Fruit fly (Drosophila melanogaster) whole organism, embryonic: ENCODE measurements around the gene PolD2.

ENCODE experiments used
- Atf6 ChIP-seq: fragments of 200-800 bp; sonication (Bioruptor generic); IDR thresholded peaks from 2 replicates; pipeline ENCODE4 v1.3.6; 2022; ENCODE audit warnings: missing biosample characterization, missing genetic modification characterization
- Bteb2 ChIP-seq: fragments of 200-800 bp; sonication (Bioruptor generic); optimal IDR thresholded peaks from 2 replicates; lab custom pipeline; 2016; ENCODE audit warnings: missing biosample characterization, missing genetic modification characterization
- CG10543 ChIP-seq: fragments of 200-800 bp; sonication (Bioruptor generic); optimal IDR thresholded peaks from 3 replicates; lab custom pipeline; 2017; ENCODE audit warnings: missing biosample characterization, mild to moderate bottlenecking, missing genetic modification characterization, moderate library complexity
- CG12391 ChIP-seq: fragments of 200-800 bp; sonication (Bioruptor generic); optimal IDR thresholded peaks from 3 replicates; lab custom pipeline; 2018; ENCODE audit warnings: missing biosample characterization, mild to moderate bottlenecking, missing genetic modification characterization, moderate library complexity
- CG15269 ChIP-seq: fragments of 200-800 bp; sonication (Bioruptor generic); optimal IDR thresholded peaks from 2 replicates; lab custom pipeline; 2018; ENCODE audit warnings: missing biosample characterization, mild to moderate bottlenecking, missing genetic modification characterization, moderate library complexity
- CG1529 ChIP-seq: fragments of 200-800 bp; sonication (Bioruptor generic); optimal IDR thresholded peaks from 3 replicates; lab custom pipeline; 2018; ENCODE audit warnings: missing biosample characterization, missing genetic modification characterization
- CG15601 ChIP-seq: fragments of 200-800 bp; sonication (Bioruptor generic); optimal IDR thresholded peaks from 3 replicates; lab custom pipeline; 2019; ENCODE audit warnings: missing biosample characterization, mild to moderate bottlenecking, missing genetic modification characterization, moderate library complexity
- CG17612 ChIP-seq: fragments of 200-800 bp; sonication (Bioruptor generic); IDR thresholded peaks from 2 replicates; pipeline ENCODE4 v1.3.6; 2022; ENCODE audit warnings: missing biosample characterization, missing genetic modification characterization
- CG31388 ChIP-seq: fragments of 200-800 bp; sonication (Bioruptor generic); optimal IDR thresholded peaks from 2 replicates; lab custom pipeline; 2016; ENCODE audit warnings: missing biosample characterization, missing genetic modification characterization
- CG34376 ChIP-seq: fragments of 200-800 bp; sonication (Bioruptor generic); optimal IDR thresholded peaks from 2 replicates; lab custom pipeline; 2018; ENCODE audit warnings: missing biosample characterization, mild to moderate bottlenecking, missing genetic modification characterization
- CG6689 ChIP-seq: fragments of 200-800 bp; sonication (Bioruptor generic); IDR thresholded peaks from 2 replicates; pipeline ENCODE4 v1.3.6; 2022; ENCODE audit warnings: missing biosample characterization, missing genetic modification characterization
- CG7556 ChIP-seq: fragments of 200-800 bp; sonication (Bioruptor generic); optimal IDR thresholded peaks from 2 replicates; lab custom pipeline; 2017; ENCODE audit warnings: missing biosample characterization, mild to moderate bottlenecking, missing genetic modification characterization
- CG7839 ChIP-seq: fragments of 200-800 bp; sonication (Bioruptor generic); optimal IDR thresholded peaks from 3 replicates; lab custom pipeline; 2018; ENCODE audit warnings: missing biosample characterization, mild to moderate bottlenecking, missing genetic modification characterization, moderate library complexity
- CG8089 ChIP-seq: fragments of 200-800 bp; sonication (Bioruptor generic); optimal IDR thresholded peaks from 3 replicates; lab custom pipeline; 2016; ENCODE audit warnings: missing biosample characterization, missing genetic modification characterization
- CG8359 ChIP-seq: fragments of 200-800 bp; sonication (Bioruptor generic); optimal IDR thresholded peaks from 2 replicates; lab custom pipeline; 2017; ENCODE audit warnings: missing biosample characterization, mild to moderate bottlenecking, missing genetic modification characterization, borderline replicate concordance
- CG9437 ChIP-seq: fragments of 200-800 bp; sonication (Bioruptor generic); optimal IDR thresholded peaks from 2 replicates; lab custom pipeline; 2018; ENCODE audit warnings: missing biosample characterization, mild to moderate bottlenecking, missing genetic modification characterization
- CG9932 ChIP-seq: fragments of 200-800 bp; sonication (Bioruptor generic); IDR thresholded peaks from 2 replicates; pipeline ENCODE4 v1.3.6; 2022; ENCODE audit warnings: missing biosample characterization, missing genetic modification characterization
- CHES-1-like ChIP-seq: fragments of 200-800 bp; sonication (Bioruptor generic); optimal IDR thresholded peaks from 2 replicates; lab custom pipeline; 2016; ENCODE audit warnings: missing biosample characterization, missing genetic modification characterization
- Chrac-16 ChIP-seq: fragments of 200-800 bp; sonication (Bioruptor generic); optimal IDR thresholded peaks from 3 replicates; lab custom pipeline; 2016; ENCODE audit warnings: missing biosample characterization, missing genetic modification characterization
- Dbx ChIP-seq: fragments of 200-800 bp; sonication (Bioruptor generic); IDR thresholded peaks from 3 replicates; pipeline ENCODE4 v1.3.6; 2022; ENCODE audit warnings: missing biosample characterization, missing genetic modification characterization
- Drgx ChIP-seq: fragments of 200-800 bp; sonication (Bioruptor generic); IDR thresholded peaks from 2 replicates; pipeline ENCODE4 v1.3.6; 2022; ENCODE audit warnings: missing biosample characterization, missing genetic modification characterization
- E2f1 ChIP-seq: fragments of 200-800 bp; sonication (Bioruptor generic); IDR thresholded peaks from 2 replicates; pipeline ENCODE4 v1.3.6; 2022; ENCODE audit warnings: missing biosample characterization, missing genetic modification characterization
- E2f2 ChIP-seq: fragments of 200-800 bp; sonication (Bioruptor generic); IDR thresholded peaks from 2 replicates; pipeline ENCODE4 v1.3.6; 2022; ENCODE audit warnings: missing biosample characterization, missing genetic modification characterization
- Ets65A ChIP-seq: fragments of 200-800 bp; sonication (Bioruptor generic); peaks from one replicate; lab custom pipeline; 2016; ENCODE audit warnings: missing biosample characterization, missing genetic modification characterization
- HLH4C ChIP-seq: fragments of 200-800 bp; sonication (Bioruptor generic); IDR thresholded peaks from 3 replicates; pipeline ENCODE4 v1.3.6; 2022; ENCODE audit warnings: missing biosample characterization, missing genetic modification characterization; ENCODE audit not compliant: partially characterized antibody
- Hsf ChIP-seq: fragments of 200-800 bp; sonication (Bioruptor generic); optimal IDR thresholded peaks from 3 replicates; lab custom pipeline; 2016; ENCODE audit warnings: missing biosample characterization, missing genetic modification characterization
- Med ChIP-seq: fragments of 200-800 bp; sonication (Bioruptor generic); peaks from one replicate; lab custom pipeline; 2016; ENCODE audit warnings: missing biosample characterization, missing genetic modification characterization, mild to moderate bottlenecking, inconsistent platforms, moderate library complexity
- Ptx1 ChIP-seq: fragments of 200-800 bp; sonication (Bioruptor generic); IDR thresholded peaks from 2 replicates; pipeline ENCODE4 v1.3.6; 2022; ENCODE audit warnings: missing biosample characterization, missing genetic modification characterization
- YL-1 ChIP-seq: fragments of 200-800 bp; sonication (Bioruptor generic); optimal IDR thresholded peaks from 3 replicates; lab custom pipeline; 2017; ENCODE audit warnings: missing biosample characterization, mild to moderate bottlenecking, missing genetic modification characterization
- abd-A ChIP-seq: fragments of 200-800 bp; sonication (Bioruptor generic); optimal IDR thresholded peaks from 3 replicates; lab custom pipeline; 2019; ENCODE audit warnings: missing biosample characterization, mild to moderate bottlenecking, missing genetic modification characterization, moderate library complexity
- az2 ChIP-seq: fragments of 200-800 bp; sonication (Bioruptor generic); optimal IDR thresholded peaks from 3 replicates; lab custom pipeline; 2016; ENCODE audit warnings: missing biosample characterization, missing genetic modification characterization
- bsh ChIP-seq, 2 experiments: fragments of 200-800 bp; sonication (Bioruptor generic); optimal IDR thresholded peaks; 2 replicates each; lab custom pipeline; 2017 to 2018; ENCODE audit warnings: mild to moderate bottlenecking in 2 of 2, missing biosample characterization in 2 of 2, missing genetic modification characterization in 2 of 2, moderate library complexity in 1 of 2
- chinmo ChIP-seq: fragments of 200-800 bp; sonication (Bioruptor generic); IDR thresholded peaks from 4 replicates; pipeline ENCODE4 v1.3.6; 2022; ENCODE audit warnings: missing biosample characterization, missing genetic modification characterization; ENCODE audit not compliant: partially characterized antibody
- chm ChIP-seq: fragments of 200-800 bp; sonication (Bioruptor generic); IDR thresholded peaks from 2 replicates; pipeline ENCODE4 v1.3.6; 2022; ENCODE audit warnings: missing biosample characterization, missing genetic modification characterization
- chn ChIP-seq: fragments of 200-800 bp; sonication (Bioruptor generic); optimal IDR thresholded peaks from 2 replicates; lab custom pipeline; 2016; ENCODE audit warnings: missing biosample characterization, missing genetic modification characterization
- ems ChIP-seq: fragments of 200-800 bp; sonication (Bioruptor generic); optimal IDR thresholded peaks from 3 replicates; lab custom pipeline; 2016; ENCODE audit warnings: missing biosample characterization, missing genetic modification characterization
- eve ChIP-seq, 2 experiments: fragments of >200 bp; optimal IDR thresholded peaks; 2 replicates each; lab custom pipeline; 2017; ENCODE audit warnings: missing biosample characterization in 2 of 2, missing genetic modification characterization in 2 of 2
- ewg ChIP-seq: fragments of 200-800 bp; sonication (Bioruptor generic); optimal IDR thresholded peaks from 3 replicates; lab custom pipeline; 2017; ENCODE audit warnings: mild to moderate bottlenecking, missing biosample characterization, missing genetic modification reagents, missing genetic modification characterization
- grau ChIP-seq: fragments of 200-800 bp; optimal IDR thresholded peaks from 3 replicates; lab custom pipeline; 2019; ENCODE audit warnings: missing biosample characterization, mild to moderate bottlenecking, missing genetic modification characterization, moderate library complexity
- gro ChIP-seq: fragments of 200-800 bp; sonication (Bioruptor generic); optimal IDR thresholded peaks from 2 replicates; lab custom pipeline; 2016; ENCODE audit warnings: missing biosample characterization, missing genetic modification characterization
- jigr1 ChIP-seq: fragments of 200-800 bp; sonication (Bioruptor generic); IDR thresholded peaks from 3 replicates; pipeline ENCODE4 v1.3.6; 2022; ENCODE audit warnings: missing biosample characterization, missing genetic modification characterization
- kay ChIP-seq: fragments of 200-800 bp; sonication (Bioruptor generic); optimal IDR thresholded peaks from 2 replicates; lab custom pipeline; 2016; ENCODE audit warnings: missing biosample characterization, missing genetic modification characterization
- ken ChIP-seq: fragments of 200-800 bp; sonication (Bioruptor generic); IDR thresholded peaks from 3 replicates; pipeline ENCODE4 v1.3.6; 2022; ENCODE audit warnings: missing biosample characterization, missing genetic modification characterization
- mam ChIP-seq: fragments of 200-800 bp; sonication (Bioruptor generic); optimal IDR thresholded peaks from 3 replicates; lab custom pipeline; 2016; ENCODE audit warnings: missing biosample characterization, missing genetic modification characterization
- mirr ChIP-seq: fragments of 200-800 bp; sonication (Bioruptor generic); optimal IDR thresholded peaks from 3 replicates; lab custom pipeline; 2018; ENCODE audit warnings: missing biosample characterization, mild to moderate bottlenecking, missing genetic modification characterization
- org-1 ChIP-seq: fragments of 200-800 bp; sonication (Bioruptor generic); optimal IDR thresholded peaks from 2 replicates; lab custom pipeline; 2017; ENCODE audit warnings: missing biosample characterization, missing genetic modification characterization
- pita ChIP-seq: fragments of 200-800 bp; sonication (Bioruptor generic); optimal IDR thresholded peaks from 2 replicates; lab custom pipeline; 2017; ENCODE audit warnings: missing biosample characterization, mild to moderate bottlenecking, missing genetic modification characterization
- ranshi ChIP-seq: fragments of 200-800 bp; sonication (Bioruptor generic); IDR thresholded peaks from 2 replicates; pipeline ENCODE4 v1.3.6; 2022; ENCODE audit warnings: missing biosample characterization, missing genetic modification characterization
- ro ChIP-seq: fragments of 200-800 bp; sonication (Bioruptor generic); IDR thresholded peaks from 2 replicates; pipeline ENCODE4 v1.3.6; 2022; ENCODE audit warnings: missing biosample characterization, missing genetic modification characterization
- sr ChIP-seq: fragments of 200-800 bp; sonication (Bioruptor generic); IDR thresholded peaks from 3 replicates; pipeline ENCODE4 v1.3.6; 2022; ENCODE audit warnings: missing biosample characterization, missing genetic modification characterization
- tap ChIP-seq: fragments of 200-800 bp; optimal IDR thresholded peaks from 3 replicates; lab custom pipeline; 2019; ENCODE audit warnings: missing biosample characterization, mild to moderate bottlenecking, missing genetic modification characterization, moderate library complexity
- tio ChIP-seq: fragments of 200-800 bp; sonication (Bioruptor generic); optimal IDR thresholded peaks from 2 replicates; lab custom pipeline; 2017; ENCODE audit warnings: missing biosample characterization, missing genetic modification characterization, inconsistent platforms
- trem ChIP-seq: fragments of 200-800 bp; optimal IDR thresholded peaks from 3 replicates; lab custom pipeline; 2019; ENCODE audit warnings: missing biosample characterization, mild to moderate bottlenecking, missing genetic modification characterization, moderate library complexity

The PolD2 gene

DNA sequence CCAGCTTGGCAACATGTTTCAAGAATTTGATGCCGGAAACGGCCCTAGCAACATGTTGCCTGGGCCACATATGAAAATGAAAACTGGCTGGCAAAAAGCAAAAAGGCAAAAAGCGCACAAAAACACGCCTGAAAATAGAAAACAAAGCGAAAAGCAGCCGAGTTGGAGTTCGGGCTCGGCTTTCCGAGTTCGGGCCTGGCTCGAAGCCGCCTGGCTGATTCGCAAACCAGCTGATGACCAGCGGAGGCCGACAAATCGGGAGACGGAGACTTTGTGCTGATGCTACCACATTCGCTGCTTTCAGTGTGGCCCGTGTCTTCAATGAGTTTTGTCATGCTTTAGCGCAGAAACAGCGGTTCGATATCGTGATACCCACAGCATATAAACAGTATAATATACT lies 34.9 kb downstream of the PolD2 start, which contains the start of gene GV1:
Gene GV1, plus strand, starts transcription at position 301 of the 400 bp plus-strand sequence.
- no peak for TF ChIP-seq Dbx (GFP tag; lab: Robert Waterston, UW)
- TF ChIP-seq kay (GFP tag; lab: Kevin White, UChicago) = no peak
- TF ChIP-seq CG7839 (tag; lab: Kevin White, UChicago) = no peak
- TF ChIP-seq CG34376 (GFP tag; lab: Kevin White, UChicago) = peak; percentile 3
- TF ChIP-seq chm (GFP tag; lab: Robert Waterston, UW) = 0 out of 2 replicates have a peak, but pooled peaks have one; percentile 17
- TF ChIP-seq eve (GFP tag; optimal IDR thresholded peaks at IDR 0.05; lab: Kevin White, UChicago) = no peak
- no peak for TF ChIP-seq mirr (GFP tag; lab: Kevin White, UChicago)
- peak; percentile 51 for TF ChIP-seq CG10543
- TF ChIP-seq CG12391 (tag; lab: Kevin White, UChicago) = no peak
- TF ChIP-seq chn (GFP tag; lab: Kevin White, UChicago) = no peak
- TF ChIP-seq tio = no peak
- TF ChIP-seq CG8089 (GFP tag; lab: Kevin White, UChicago) = no peak
- TF ChIP-seq chinmo (GFP tag; lab: Robert Waterston, UW) = peak; percentile 87; the same call in 2 of the 4 replicates
- TF ChIP-seq grau (tag; lab: Kevin White, UChicago) = no peak
- no peak for TF ChIP-seq CG17612 (GFP tag; lab: Robert Waterston, UW)
- TF ChIP-seq CG15269 (tag; lab: Kevin White, UChicago) = no peak
- no peak for TF ChIP-seq HLH4C (GFP tag; lab: Robert Waterston, UW)
- no peak for TF ChIP-seq Hsf (GFP tag; lab: Kevin White, UChicago)
- no peak for TF ChIP-seq CG6689 (GFP tag; lab: Robert Waterston, UW)
- TF ChIP-seq pita (GFP tag; lab: Kevin White, UChicago) = no peak
- TF ChIP-seq sr (GFP tag; lab: Robert Waterston, UW) = no peak
- TF ChIP-seq bsh (GFP tag; optimal IDR thresholded peaks at IDR 0.05; lab: Kevin White, UChicago) = peak in 1 of 2 experiments; percentile 94
- TF ChIP-seq CG9437 (GFP tag; lab: Kevin White, UChicago) = no peak
- TF ChIP-seq org-1 (GFP tag; lab: Kevin White, UChicago) = no peak
- TF ChIP-seq abd-A (tag; lab: Kevin White, UChicago) = no peak
- no peak for TF ChIP-seq Bteb2 (GFP tag; lab: Kevin White, UChicago)
- peak; percentile 62 for TF ChIP-seq Drgx
- TF ChIP-seq CG31388 = no peak
- no peak for TF ChIP-seq ems
- TF ChIP-seq az2 = no peak
- no peak for TF ChIP-seq jigr1 (GFP tag; lab: Robert Waterston, UW)
- 0 out of 2 replicates have a peak, but pooled peaks have one; percentile 8 for TF ChIP-seq Atf6 (GFP tag; lab: Robert Waterston, UW)
- no peak for TF ChIP-seq Ptx1 (GFP tag; lab: Robert Waterston, UW)
- TF ChIP-seq ewg (GFP tag; lab: Kevin White, UChicago) = no peak
- no peak for TF ChIP-seq CHES-1-like
- no peak for TF ChIP-seq gro (GFP tag; lab: Kevin White, UChicago)
- no peak for TF ChIP-seq ranshi (GFP tag; lab: Robert Waterston, UW)
- no peak for TF ChIP-seq ro (GFP tag; lab: Robert Waterston, UW)
- TF ChIP-seq E2f2 = no peak
- TF ChIP-seq mam (GFP tag; lab: Kevin White, UChicago) = no peak
- TF ChIP-seq ken = no peak
- no peak for TF ChIP-seq trem
- no peak for TF ChIP-seq Chrac-16 (GFP tag; lab: Kevin White, UChicago)
- no peak for TF ChIP-seq CG9932
- no peak for TF ChIP-seq CG15601 (tag; lab: Kevin White, UChicago)
- no peak for TF ChIP-seq E2f1
- no peak for TF ChIP-seq CG8359 (GFP tag; lab: Kevin White, UChicago)
- TF ChIP-seq CG7556 (GFP tag; lab: Kevin White, UChicago) = no peak
- TF ChIP-seq CG1529 (GFP tag; lab: Kevin White, UChicago) = no peak
- peak; percentile 59 for TF ChIP-seq Med (GFP tag; lab: Kevin White, UChicago)
- no peak for TF ChIP-seq tap (tag; lab: Kevin White, UChicago)
- peak; percentile 80 for TF ChIP-seq Ets65A (GFP tag; lab: Kevin White, UChicago)
- no peak for TF ChIP-seq YL-1 (GFP tag; lab: Kevin White, UChicago)
